Worm (Caenorhabditis elegans) whole organism, early embryonic: ENCODE results near the gene lec-3.

Experiments used
- F13C5.2 ChIP-seq: sonication (generic microtip); optimal IDR thresholded peaks from 2 replicates; lab custom pipeline; 2017; ENCODE audit warnings: mild to moderate bottlenecking, missing genetic modification characterization, inconsistent platforms, missing compliant biosample characterization
- ama-1 ChIP-seq: fragments of 150-350 bp; optimal IDR thresholded peaks from 2 replicates; lab custom pipeline; 2014
- ceh-36 ChIP-seq: sonication (generic microtip); optimal IDR thresholded peaks from 2 replicates; lab custom pipeline; 2016; ENCODE audit warnings: missing genetic modification characterization, inconsistent platforms, missing compliant biosample characterization
- hmbx-1 ChIP-seq: sonication (generic microtip); optimal IDR thresholded peaks from 2 replicates; lab custom pipeline; 2016; ENCODE audit warnings: mild to moderate bottlenecking, missing genetic modification characterization, missing compliant biosample characterization
- hmg-4 ChIP-seq: fragments of 200-800 bp; sonication (Bioruptor generic); optimal IDR thresholded peaks from 2 replicates; lab custom pipeline; 2018; ENCODE audit warnings: mild to moderate bottlenecking, missing genetic modification characterization, missing compliant biosample characterization
- pes-1 ChIP-seq: fragments of 200-800 bp; sonication (Bioruptor generic); IDR thresholded peaks from 2 replicates; pipeline ENCODE4 v1.3.6; 2022; ENCODE audit warnings: missing genetic modification reagents, missing genetic modification characterization, missing compliant biosample characterization
- scrt-1 ChIP-seq: fragments of 200-800 bp; sonication (Bioruptor generic); IDR thresholded peaks from 2 replicates; pipeline ENCODE4 v1.3.6; 2022; ENCODE audit warnings: missing genetic modification characterization, missing compliant biosample characterization
- tbx-11 ChIP-seq: fragments of 200-800 bp; sonication (Bioruptor generic); IDR thresholded peaks from 2 replicates; pipeline ENCODE4 v1.3.6; 2022; ENCODE audit warnings: missing genetic modification characterization, missing compliant biosample characterization
- tbx-37 ChIP-seq: fragments of 200-800 bp; sonication (Bioruptor generic); conservative IDR thresholded peaks from 2 replicates; pipeline ENCODE4 v1.3.6; 2022; ENCODE audit warnings: missing genetic modification reagents, missing genetic modification characterization, missing compliant biosample characterization

ce11 chrII:9943837-9944236, 47.1 kb upstream of the lec-3 start, which contains the start of gene flad-1:
- no peak for TF ChIP-seq ama-1 (lab: Kevin White, UChicago)
- TF ChIP-seq hmg-4 (GFP tag; lab: Kevin White, UChicago) = no peak
- TF ChIP-seq tbx-11 = no peak
- TF ChIP-seq scrt-1 (GFP tag; lab: Robert Waterston, UW) = no peak
- no peak for TF ChIP-seq hmbx-1 (tag; lab: Kevin White, UChicago)
- no peak for TF ChIP-seq pes-1 (GFP tag; lab: Robert Waterston, UW)
- TF ChIP-seq ceh-36 = no peak
- no peak for TF ChIP-seq F13C5.2 (tag; lab: Kevin White, UChicago)
- TF ChIP-seq tbx-37 (GFP tag; lab: Robert Waterston, UW) = no peak
